Fruit fly (Drosophila melanogaster) whole organism, embryonic: Measurements from ENCODE around the gene eIF4A.

Source experiments
- CG10147 ChIP-seq: fragments of 200-800 bp; sonication (Bioruptor generic); optimal IDR thresholded peaks from 2 replicates; lab custom pipeline; 2019; ENCODE audit warnings: missing biosample characterization, mild to moderate bottlenecking, missing genetic modification characterization, moderate library complexity
- CG10654 ChIP-seq: fragments of 200-800 bp; sonication (Bioruptor generic); optimal IDR thresholded peaks from 2 replicates; lab custom pipeline; 2016; ENCODE audit warnings: missing biosample characterization, missing genetic modification characterization
- CG11560 ChIP-seq: fragments of 200-800 bp; sonication (Bioruptor generic); IDR thresholded peaks from 3 replicates; pipeline ENCODE4 v1.3.6; 2022; ENCODE audit warnings: missing biosample characterization, missing genetic modification characterization
- CG11695 ChIP-seq: fragments of 200-800 bp; sonication (Bioruptor generic); IDR thresholded peaks from 3 replicates; pipeline ENCODE4 v1.3.6; 2022; ENCODE audit warnings: missing biosample characterization, missing genetic modification characterization
- CG12071 ChIP-seq: fragments of 200-800 bp; sonication (Bioruptor generic); optimal IDR thresholded peaks from 3 replicates; lab custom pipeline; 2018; ENCODE audit warnings: missing biosample characterization, mild to moderate bottlenecking, missing genetic modification characterization
- CG1233 ChIP-seq: fragments of 200-800 bp; sonication (Bioruptor generic); optimal IDR thresholded peaks from 4 replicates; lab custom pipeline; 2018; ENCODE audit warnings: missing biosample characterization, mild to moderate bottlenecking, missing genetic modification characterization
- CG12744 ChIP-seq: fragments of 200-800 bp; sonication (Bioruptor generic); optimal IDR thresholded peaks from 2 replicates; lab custom pipeline; 2016; ENCODE audit warnings: missing biosample characterization, missing genetic modification characterization
- CG16813 ChIP-seq: fragments of 200-800 bp; sonication (Bioruptor generic); IDR thresholded peaks from 3 replicates; pipeline ENCODE4 v1.3.6; 2022; ENCODE audit warnings: missing biosample characterization, missing genetic modification characterization; ENCODE audit not compliant: partially characterized antibody
- CG17359 ChIP-seq: fragments of 200-800 bp; sonication (Bioruptor generic); optimal IDR thresholded peaks from 3 replicates; lab custom pipeline; 2018; ENCODE audit warnings: missing biosample characterization, mild to moderate bottlenecking, missing genetic modification characterization, moderate library complexity
- CG17568 ChIP-seq: fragments of 200-800 bp; sonication (Bioruptor generic); optimal IDR thresholded peaks from 2 replicates; lab custom pipeline; 2018; ENCODE audit warnings: missing biosample characterization, mild to moderate bottlenecking, missing genetic modification characterization, moderate library complexity
- CG2199 ChIP-seq: fragments of 200-800 bp; sonication (Bioruptor generic); IDR thresholded peaks from 3 replicates; pipeline ENCODE4 v1.3.6; 2022; ENCODE audit warnings: missing biosample characterization, missing genetic modification characterization
- CG30403 ChIP-seq: fragments of 200-800 bp; sonication (Bioruptor generic); optimal IDR thresholded peaks from 3 replicates; lab custom pipeline; 2016; ENCODE audit warnings: missing biosample characterization, missing genetic modification characterization
- CG3281 ChIP-seq: fragments of 200-800 bp; sonication (Bioruptor generic); optimal IDR thresholded peaks from 3 replicates; lab custom pipeline; 2017; ENCODE audit warnings: missing biosample characterization, mild to moderate bottlenecking, missing genetic modification characterization
- CG3407 ChIP-seq: fragments of 200-800 bp; sonication (Bioruptor generic); optimal IDR thresholded peaks from 2 replicates; lab custom pipeline; 2018; ENCODE audit warnings: missing biosample characterization, mild to moderate bottlenecking, missing genetic modification characterization
- CG6175 ChIP-seq: fragments of 200-800 bp; sonication (Bioruptor generic); IDR thresholded peaks from 3 replicates; pipeline ENCODE4 v1.3.6; 2022; ENCODE audit warnings: missing biosample characterization, missing genetic modification characterization
- CG6272 ChIP-seq: fragments of 200-800 bp; sonication (Bioruptor generic); IDR thresholded peaks from 2 replicates; pipeline ENCODE4 v1.3.6; 2022; ENCODE audit warnings: missing biosample characterization, missing genetic modification characterization
- CG7745 ChIP-seq: fragments of 200-800 bp; sonication (Bioruptor generic); optimal IDR thresholded peaks from 2 replicates; lab custom pipeline; 2018; ENCODE audit warnings: missing biosample characterization, mild to moderate bottlenecking, missing genetic modification characterization, moderate library complexity
- CG8290 ChIP-seq, 3 experiments: fragments of 200-800 bp; sonication (Bioruptor generic); optimal IDR thresholded peaks; 2 replicates each; lab custom pipeline; 2016 to 2019; ENCODE audit warnings: missing biosample characterization in 3 of 3, missing genetic modification characterization in 3 of 3, mild to moderate bottlenecking in 2 of 3, moderate library complexity in 1 of 3
- CG9817 ChIP-seq: fragments of 200-800 bp; sonication (Bioruptor generic); optimal IDR thresholded peaks from 2 replicates; lab custom pipeline; 2018; ENCODE audit warnings: missing biosample characterization, mild to moderate bottlenecking, missing genetic modification characterization, moderate library complexity
- D19B ChIP-seq: fragments of 200-800 bp; sonication (Bioruptor generic); optimal IDR thresholded peaks from 2 replicates; lab custom pipeline; 2017; ENCODE audit warnings: missing biosample characterization, mild to moderate bottlenecking, missing genetic modification characterization
- Drgx ChIP-seq: fragments of 200-800 bp; sonication (Bioruptor generic); IDR thresholded peaks from 2 replicates; pipeline ENCODE4 v1.3.6; 2022; ENCODE audit warnings: missing biosample characterization, missing genetic modification characterization
- ERR ChIP-seq: fragments of 200-800 bp; sonication (Bioruptor generic); optimal IDR thresholded peaks from 2 replicates; lab custom pipeline; 2016; ENCODE audit warnings: missing biosample characterization, missing genetic modification characterization
- Hand ChIP-seq: fragments of 200-800 bp; sonication (Bioruptor generic); optimal IDR thresholded peaks from 2 replicates; lab custom pipeline; 2017; ENCODE audit warnings: mild to moderate bottlenecking, missing biosample characterization, missing genetic modification reagents, missing genetic modification characterization
- Hmx ChIP-seq: fragments of 200-800 bp; sonication (Bioruptor generic); optimal IDR thresholded peaks from 2 replicates; lab custom pipeline; 2016; ENCODE audit warnings: missing biosample characterization, missing genetic modification characterization
- Sry-δ ChIP-seq: fragments of 200-800 bp; sonication (Bioruptor generic); optimal IDR thresholded peaks from 2 replicates; lab custom pipeline; 2016; ENCODE audit warnings: missing biosample characterization, missing genetic modification characterization
- ato ChIP-seq: fragments of 200-800 bp; sonication (Bioruptor generic); IDR thresholded peaks from 2 replicates; pipeline ENCODE4 v1.3.6; 2022; ENCODE audit warnings: missing biosample characterization, missing genetic modification characterization; ENCODE audit not compliant: partially characterized antibody
- az2 ChIP-seq: fragments of 200-800 bp; sonication (Bioruptor generic); optimal IDR thresholded peaks from 3 replicates; lab custom pipeline; 2016; ENCODE audit warnings: missing biosample characterization, missing genetic modification characterization
- bcd ChIP-seq: fragments of 200-800 bp; sonication (Bioruptor generic); optimal IDR thresholded peaks from 2 replicates; lab custom pipeline; 2017; ENCODE audit warnings: missing biosample characterization, mild to moderate bottlenecking, missing genetic modification characterization
- cad ChIP-seq: fragments of >200 bp; optimal IDR thresholded peaks from 2 replicates; lab custom pipeline; 2017; ENCODE audit warnings: missing biosample characterization, missing genetic modification characterization
- crp ChIP-seq, 2 experiments: fragments of 200-800 bp; sonication (Bioruptor generic); optimal IDR thresholded peaks; 2 replicates in 1 of 2; 3 replicates in 1 of 2; lab custom pipeline; 2017; ENCODE audit warnings: missing biosample characterization in 2 of 2, missing genetic modification characterization in 2 of 2, mild to moderate bottlenecking in 1 of 2, moderate library complexity in 1 of 2
- da ChIP-seq: fragments of 200-800 bp; sonication (Bioruptor generic); optimal IDR thresholded peaks from 2 replicates; lab custom pipeline; 2016; ENCODE audit warnings: missing biosample characterization, missing genetic modification characterization
- kah ChIP-seq: fragments of 200-800 bp; sonication (Bioruptor generic); optimal IDR thresholded peaks from 2 replicates; lab custom pipeline; 2018; ENCODE audit warnings: missing biosample characterization, mild to moderate bottlenecking, missing genetic modification characterization
- lola ChIP-seq, 3 experiments: fragments of >200 bp in 2 of 3; fragments of 200-800 bp in 1 of 3; sonication (Bioruptor generic) in 1 of 3; optimal IDR thresholded peaks; 2 replicates each; lab custom pipeline; 2017 to 2019; ENCODE audit warnings: missing biosample characterization in 3 of 3, missing genetic modification characterization in 3 of 3, mild to moderate bottlenecking in 1 of 3, moderate library complexity in 1 of 3
- lov ChIP-seq, 2 experiments: fragments of 200-800 bp in 1 of 2; fragments of >200 bp in 1 of 2; sonication (Bioruptor generic) in 1 of 2; IDR thresholded peaks in 1 of 2; optimal IDR thresholded peaks in 1 of 2; 2 replicates in 1 of 2; 3 replicates in 1 of 2; pipeline versions ENCODE4 v1.3.6 to Lab custom; 2017 to 2022; ENCODE audit warnings: missing biosample characterization in 1 of 2, missing genetic modification characterization in 1 of 2
- nerfin-2 ChIP-seq: fragments of 200-800 bp; sonication (Bioruptor generic); IDR thresholded peaks from 2 replicates; pipeline ENCODE4 v1.3.6; 2022; ENCODE audit warnings: missing biosample characterization, missing genetic modification characterization; ENCODE audit not compliant: partially characterized antibody
- oc ChIP-seq: fragments of 200-800 bp; sonication (Bioruptor generic); optimal IDR thresholded peaks from 2 replicates; lab custom pipeline; 2018; ENCODE audit warnings: missing biosample characterization, mild to moderate bottlenecking, missing genetic modification characterization, moderate library complexity
- odd ChIP-seq: fragments of 200-800 bp; sonication (Bioruptor generic); optimal IDR thresholded peaks from 2 replicates; lab custom pipeline; 2017; ENCODE audit warnings: missing biosample characterization, mild to moderate bottlenecking, missing genetic modification characterization
- otp ChIP-seq: fragments of 200-800 bp; sonication (Bioruptor generic); IDR thresholded peaks from 3 replicates; pipeline ENCODE4, ENCODE4 v1.3.6; 2022; ENCODE audit warnings: missing biosample characterization, missing genetic modification characterization
- prd ChIP-seq, 3 experiments: fragments of >200 bp in 2 of 3; fragments of 200-800 bp in 1 of 3; sonication (Bioruptor generic) in 1 of 3; optimal IDR thresholded peaks in 2 of 3; IDR thresholded peaks in 1 of 3; 2 replicates in 2 of 3; 3 replicates in 1 of 3; pipeline versions ENCODE4 v1.3.6 to Lab custom; 2017 to 2022; ENCODE audit warnings: missing biosample characterization in 1 of 3, missing genetic modification characterization in 1 of 3
- schlank ChIP-seq: fragments of 200-800 bp; sonication (Bioruptor generic); optimal IDR thresholded peaks from 2 replicates; lab custom pipeline; 2018; ENCODE audit warnings: missing biosample characterization, mild to moderate bottlenecking, missing genetic modification characterization
- tap ChIP-seq: fragments of 200-800 bp; optimal IDR thresholded peaks from 3 replicates; lab custom pipeline; 2019; ENCODE audit warnings: missing biosample characterization, mild to moderate bottlenecking, missing genetic modification characterization, moderate library complexity
- twi ChIP-seq: fragments of 200-800 bp; optimal IDR thresholded peaks from 2 replicates; lab custom pipeline; 2019; ENCODE audit warnings: missing biosample characterization, mild to moderate bottlenecking, missing genetic modification characterization, moderate library complexity
- usp ChIP-seq: fragments of >200 bp; optimal IDR thresholded peaks from 2 replicates; lab custom pipeline; 2017; ENCODE audit warnings: missing biosample characterization, missing genetic modification characterization
- vfl ChIP-seq: fragments of 200-800 bp; sonication (Bioruptor generic); optimal IDR thresholded peaks from 2 replicates; lab custom pipeline; 2016; ENCODE audit warnings: missing biosample characterization, missing genetic modification characterization
- vnd ChIP-seq: fragments of 200-800 bp; sonication (Bioruptor generic); IDR thresholded peaks from 3 replicates; pipeline ENCODE4 v1.3.6; 2022; ENCODE audit warnings: missing biosample characterization, missing genetic modification characterization; ENCODE audit not compliant: partially characterized antibody
- wek ChIP-seq: fragments of 200-800 bp; sonication (Bioruptor generic); optimal IDR thresholded peaks from 3 replicates; lab custom pipeline; 2018; ENCODE audit warnings: missing biosample characterization, mild to moderate bottlenecking, missing genetic modification characterization, moderate library complexity

The eIF4A gene

dm6 chr2L:5981433-5982333 is at the start of gene eIF4A:
Gene eIF4A (plus strand): TSS chr2L:5981764.
- TF ChIP-seq twi (tag; lab: Kevin White, UChicago) (peak; percentile 45), CG3407 (GFP tag; lab: Kevin White, UChicago) (no peak), lov (optimal IDR thresholded peaks at IDR 0.05; lab: Kevin White, UChicago) (no peak), lov (GFP tag; IDR thresholded peaks at IDR 0.05; lab: Robert Waterston, UW) (no peak), ato (GFP tag; lab: Robert Waterston, UW) (no peak), CG6175 (GFP tag; lab: Robert Waterston, UW) (no peak), Sry-δ (GFP tag; lab: Kevin White, UChicago) (peak; percentile 95), CG17359 (tag; lab: Kevin White, UChicago) (no peak), az2 (GFP tag; lab: Kevin White, UChicago) (no peak), CG17568 (peak; percentile 47), prd (optimal IDR thresholded peaks at IDR 0.05; lab: Kevin White, UChicago) (no peak), prd (GFP tag; IDR thresholded peaks at IDR 0.05; lab: Robert Waterston, UW) (no peak), tap (tag; lab: Kevin White, UChicago) (peak; percentile 19), oc (tag; lab: Kevin White, UChicago) (no peak), D19B (GFP tag; lab: Kevin White, UChicago) (no peak), cad (GFP tag; lab: Kevin White, UChicago) (no peak), CG8290 (GFP tag; optimal IDR thresholded peaks at IDR 0.05; lab: Kevin White, UChicago) (no peak), CG8290 (tag; optimal IDR thresholded peaks at IDR 0.05; lab: Kevin White, UChicago) (peak in 1 of 2 experiments; percentile 37), vfl (GFP tag; lab: Kevin White, UChicago) (no peak), Drgx (GFP tag; lab: Robert Waterston, UW) (no peak), da (GFP tag; lab: Kevin White, UChicago) (no peak), CG10147 (GFP tag; lab: Kevin White, UChicago) (peak; percentile 15), odd (GFP tag; lab: Kevin White, UChicago) (peak; percentile 52), Hmx (no peak), vnd (GFP tag; lab: Robert Waterston, UW) (no peak), CG2199 (GFP tag; lab: Robert Waterston, UW) (no peak), wek (GFP tag; lab: Kevin White, UChicago) (peak; percentile 38), ERR (GFP tag; lab: Kevin White, UChicago) (no peak), nerfin-2 (GFP tag; lab: Robert Waterston, UW) (no peak), otp (GFP tag; lab: Robert Waterston, UW) (no peak), lola (GFP tag; optimal IDR thresholded peaks at IDR 0.05; lab: Kevin White, UChicago) (peak in 1 of 3 experiments; percentile 29), CG1233 (GFP tag; lab: Kevin White, UChicago) (peak; percentile 44), CG10654 (GFP tag; lab: Kevin White, UChicago) (no peak), CG11560 (no peak), CG12744 (GFP tag; lab: Kevin White, UChicago) (no peak), Hand (no peak), bcd (peak; percentile 42), CG11695 (GFP tag; lab: Robert Waterston, UW) (no peak), schlank (tag; lab: Kevin White, UChicago) (peak; percentile 19), CG16813 (GFP tag; lab: Robert Waterston, UW) (no peak), CG9817 (peak; percentile 15), kah (GFP tag; lab: Kevin White, UChicago) (peak; percentile 96), CG30403 (GFP tag; lab: Kevin White, UChicago) (peak; percentile 1), crp (GFP tag; optimal IDR thresholded peaks at IDR 0.05; lab: Kevin White, UChicago) (no peak), CG6272 (GFP tag; lab: Robert Waterston, UW) (0 out of 2 replicates have a peak, but pooled peaks have one; percentile 43), CG12071 (peak; percentile 29), usp (no peak), CG7745 (no peak), CG3281 (GFP tag; lab: Kevin White, UChicago) (no peak)
